1 fruit fly cellular context compared by ENCODE assay signal in the genomic region with DNA sequence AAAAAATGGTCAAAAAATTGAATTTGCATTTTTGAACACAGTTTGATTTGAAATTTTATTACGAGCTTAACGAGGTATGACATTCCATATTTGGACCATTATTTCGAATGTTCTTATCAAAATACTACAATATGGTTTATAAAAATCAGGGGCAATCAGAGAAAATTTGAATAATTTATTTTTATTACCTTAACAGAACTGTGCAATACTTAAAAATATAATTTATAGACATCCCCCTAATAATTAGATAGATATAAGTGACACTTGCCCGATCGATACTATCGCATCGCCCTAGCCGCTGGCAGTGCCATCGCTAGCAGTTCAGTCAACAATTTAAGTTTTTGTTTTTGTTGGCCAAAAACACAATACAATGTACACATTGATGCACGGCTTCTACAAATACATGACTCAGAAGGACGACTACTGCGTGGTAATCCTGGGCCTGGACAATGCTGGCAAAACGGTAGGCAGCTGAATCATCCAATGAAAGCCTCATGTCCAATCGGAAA.
TF ChIP-seq lines count a peak whose summit lies in the region.

A gene (plus strand): TSS at position 295 of the 509 bp plus-strand sequence.

TF ChIP-seq in whole organism, embryonic, 481 proteins besides CTCF, POLR2A, EP300 and RAD21 (continued from another document and continues in another):
- TF ChIP-seq btn (GFP tag; optimal IDR thresholded peaks at IDR 0.05; lab: Kevin White, UChicago) (no peak), crol (GFP tag; IDR thresholded peaks at IDR 0.05; lab: Robert Waterston, UW) (no peak), CG6175 (GFP tag; IDR thresholded peaks at IDR 0.05; lab: Robert Waterston, UW) (no peak), tna (GFP tag; IDR thresholded peaks at IDR 0.05; lab: Robert Waterston, UW; ENCODE audit: partially characterized antibody) (peak; percentile 65), sna (GFP tag; IDR thresholded peaks at IDR 0.05; lab: Robert Waterston, UW; ENCODE audit: partially characterized antibody) (peak; percentile 55), CG9727 (GFP tag; optimal IDR thresholded peaks at IDR 0.05; lab: Kevin White, UChicago) (no peak), ac (GFP tag; optimal IDR thresholded peaks at IDR 0.05; lab: Kevin White, UChicago) (no peak), Dip2 (GFP tag; IDR thresholded peaks at IDR 0.05; lab: Robert Waterston, UW) (no peak), CG2875 (GFP tag; optimal IDR thresholded peaks at IDR 0.05; lab: Kevin White, UChicago) (no peak), Hr51 (GFP tag; optimal IDR thresholded peaks at IDR 0.05; lab: Kevin White, UChicago) (no peak), slou (GFP tag; optimal IDR thresholded peaks at IDR 0.05; lab: Kevin White, UChicago) (no peak), CG13775 (GFP tag; optimal IDR thresholded peaks at IDR 0.05; lab: Kevin White, UChicago) (peak; percentile 6), CoRest (tag; optimal IDR thresholded peaks at IDR 0.05; lab: Kevin White, UChicago) (peak; percentile 12), CG4707 (GFP tag; optimal IDR thresholded peaks at IDR 0.05; lab: Kevin White, UChicago) (no peak), scrt (GFP tag; optimal IDR thresholded peaks at IDR 0.05; lab: Kevin White, UChicago) (no peak), nau (GFP tag; optimal IDR thresholded peaks at IDR 0.05; lab: Kevin White, UChicago) (no peak), CG9817 (tag; optimal IDR thresholded peaks at IDR 0.05; lab: Kevin White, UChicago) (peak; percentile 21), CG16815 (GFP tag; optimal IDR thresholded peaks at IDR 0.05; lab: Kevin White, UChicago) (no peak), sens (GFP tag; lab: Kevin White, UChicago) (peak; percentile 86), CG4854 (GFP tag; optimal IDR thresholded peaks at IDR 0.05; lab: Kevin White, UChicago) (no peak), ken (GFP tag; IDR thresholded peaks at IDR 0.05; lab: Robert Waterston, UW) (no peak), Doc2 (GFP tag; IDR thresholded peaks at IDR 0.05; lab: Robert Waterston, UW) (no peak), Max (GFP tag; optimal IDR thresholded peaks at IDR 0.05; lab: Kevin White, UChicago) (no peak), Side (GFP tag; optimal IDR thresholded peaks at IDR 0.05; lab: Kevin White, UChicago) (no peak), Hr39 (optimal IDR thresholded peaks at IDR 0.05; lab: Kevin White, UChicago) (no peak), pita (GFP tag; optimal IDR thresholded peaks at IDR 0.05; lab: Kevin White, UChicago) (no peak), CG9876 (GFP tag; optimal IDR thresholded peaks at IDR 0.05; lab: Kevin White, UChicago) (no peak), CG2116 (GFP tag; optimal IDR thresholded peaks at IDR 0.05; lab: Kevin White, UChicago) (no peak), cato (GFP tag; optimal IDR thresholded peaks at IDR 0.05; lab: Kevin White, UChicago; ENCODE audit: borderline replicate concordance) (no peak), ATbp (GFP tag; optimal IDR thresholded peaks at IDR 0.05; lab: Kevin White, UChicago) (no peak), sd (tag; optimal IDR thresholded peaks at IDR 0.05; lab: Kevin White, UChicago) (no peak), CG10321 (GFP tag; IDR thresholded peaks at IDR 0.05; lab: Robert Waterston, UW) (no peak), vfl (GFP tag; optimal IDR thresholded peaks at IDR 0.05; lab: Kevin White, UChicago) (no peak), YL-1 (GFP tag; optimal IDR thresholded peaks at IDR 0.05; lab: Kevin White, UChicago) (no peak), fd96Cb (tag; optimal IDR thresholded peaks at IDR 0.05; lab: Kevin White, UChicago) (no peak), toy (GFP tag; IDR thresholded peaks at IDR 0.05; lab: Robert Waterston, UW) (0 out of 2 replicates have a peak, but pooled peaks have one; percentile 23), C15 (GFP tag; IDR thresholded peaks at IDR 0.05; lab: Robert Waterston, UW) (no peak), NfI (GFP tag; optimal IDR thresholded peaks at IDR 0.05; lab: Kevin White, UChicago) (no peak), Mad (GFP tag; optimal IDR thresholded peaks at IDR 0.05; lab: Kevin White, UChicago) (no peak), CG5245 (GFP tag; optimal IDR thresholded peaks at IDR 0.05; lab: Kevin White, UChicago) (no peak), CG2120 (GFP tag; optimal IDR thresholded peaks at IDR 0.05; lab: Kevin White, UChicago) (peak; percentile 48), CG10267 (tag; optimal IDR thresholded peaks at IDR 0.05; lab: Kevin White, UChicago) (peak; percentile 20), CG32767 (GFP tag; IDR thresholded peaks at IDR 0.05; lab: Robert Waterston, UW) (no peak), tx (GFP tag; optimal IDR thresholded peaks at IDR 0.05; lab: Kevin White, UChicago) (no peak), HLHmδ (GFP tag; optimal IDR thresholded peaks at IDR 0.05; lab: Kevin White, UChicago) (no peak), phol (tag; optimal IDR thresholded peaks at IDR 0.05; lab: Kevin White, UChicago) (peak; percentile 29), Blimp-1 (GFP tag; optimal IDR thresholded peaks at IDR 0.05; lab: Kevin White, UChicago) (no peak), NC2α (GFP tag; optimal IDR thresholded peaks at IDR 0.05; lab: Kevin White, UChicago) (no peak), CG9932 (GFP tag; IDR thresholded peaks at IDR 0.05; lab: Robert Waterston, UW) (peak; percentile 59), gsb (GFP tag; IDR thresholded peaks at IDR 0.05; lab: Robert Waterston, UW) (no peak), exex (tag; optimal IDR thresholded peaks at IDR 0.05; lab: Kevin White, UChicago) (peak; percentile 32), CG3065 (GFP tag; optimal IDR thresholded peaks at IDR 0.05; lab: Kevin White, UChicago) (no peak), mirr (GFP tag; optimal IDR thresholded peaks at IDR 0.05; lab: Kevin White, UChicago) (no peak), Rx (GFP tag; IDR thresholded peaks at IDR 0.05; lab: Robert Waterston, UW) (no peak), CG6765 (GFP tag; optimal IDR thresholded peaks at IDR 0.05; lab: Kevin White, UChicago) (no peak), nerfin-1 (tag; optimal IDR thresholded peaks at IDR 0.05; lab: Kevin White, UChicago) (no peak), tll (GFP tag; optimal IDR thresholded peaks at IDR 0.05; lab: Kevin White, UChicago) (no peak), hb (GFP tag; IDR thresholded peaks at IDR 0.05; lab: Robert Waterston, UW; ENCODE audit: partially characterized antibody) (peak; percentile 74), CG10209 (GFP tag; optimal IDR thresholded peaks at IDR 0.05; lab: Kevin White, UChicago) (no peak), CG11504 (tag; optimal IDR thresholded peaks at IDR 0.05; lab: Kevin White, UChicago) (no peak), CG42726 (GFP tag; IDR thresholded peaks at IDR 0.05; lab: Robert Waterston, UW; ENCODE audit: partially characterized antibody) (peak; percentile 73), mam (GFP tag; optimal IDR thresholded peaks at IDR 0.05; lab: Kevin White, UChicago) (peak; percentile 17), CG8765 (GFP tag; IDR thresholded peaks at IDR 0.05; lab: Robert Waterston, UW) (no peak), danr (GFP tag; IDR thresholded peaks at IDR 0.05; lab: Robert Waterston, UW) (no peak), CG14441 (GFP tag; IDR thresholded peaks at IDR 0.05; lab: Robert Waterston, UW) (0 out of 2 replicates have a peak, but pooled peaks have one; percentile 32), CG30431 (GFP tag; optimal IDR thresholded peaks at IDR 0.05; lab: Kevin White, UChicago) (no peak), Mes4 (GFP tag; optimal IDR thresholded peaks at IDR 0.05; lab: Kevin White, UChicago) (no peak), br (optimal IDR thresholded peaks at IDR 0.05; lab: Kevin White, UChicago) (no peak), CG12659 (GFP tag; optimal IDR thresholded peaks at IDR 0.05; lab: Kevin White, UChicago) (peak; percentile 17), CG18262 (tag; optimal IDR thresholded peaks at IDR 0.05; lab: Kevin White, UChicago) (peak; percentile 56), CG10431 (GFP tag; optimal IDR thresholded peaks at IDR 0.05; lab: Kevin White, UChicago) (no peak), Hand (GFP tag; optimal IDR thresholded peaks at IDR 0.05; lab: Kevin White, UChicago) (no peak), CG17612 (GFP tag; IDR thresholded peaks at IDR 0.05; lab: Robert Waterston, UW) (no peak), CG15011 (GFP tag; optimal IDR thresholded peaks at IDR 0.05; lab: Kevin White, UChicago) (no peak), dan (GFP tag; IDR thresholded peaks at IDR 0.05; lab: Robert Waterston, UW) (no peak), nmo (GFP tag; optimal IDR thresholded peaks at IDR 0.05; lab: Kevin White, UChicago) (no peak), ash1 (GFP tag; optimal IDR thresholded peaks at IDR 0.05; lab: Kevin White, UChicago) (no peak), CG2202 (tag; optimal IDR thresholded peaks at IDR 0.05; lab: Kevin White, UChicago) (no peak), sim (GFP tag; IDR thresholded peaks at IDR 0.05; lab: Robert Waterston, UW) (no peak), slbo (GFP tag; IDR thresholded peaks at IDR 0.05; lab: Robert Waterston, UW) (peak; percentile 61; the same call in 1 of the 2 replicates), CG9437 (GFP tag; optimal IDR thresholded peaks at IDR 0.05; lab: Kevin White, UChicago) (no peak), Xrp1 (GFP tag; IDR thresholded peaks at IDR 0.05; lab: Robert Waterston, UW) (no peak), gcm (GFP tag; optimal IDR thresholded peaks at IDR 0.05; lab: Kevin White, UChicago) (no peak), so (GFP tag; IDR thresholded peaks at IDR 0.05; lab: Robert Waterston, UW) (no peak), ab (GFP tag; optimal IDR thresholded peaks at IDR 0.05; lab: Kevin White, UChicago) (no peak), CG11695 (GFP tag; IDR thresholded peaks at IDR 0.05; lab: Robert Waterston, UW) (no peak), CG4360 (GFP tag; IDR thresholded peaks at IDR 0.05; lab: Robert Waterston, UW) (no peak), CG9215 (GFP tag; IDR thresholded peaks at IDR 0.05; lab: Robert Waterston, UW) (0 out of 2 replicates have a peak, but pooled peaks have one; percentile 29), chn (GFP tag; optimal IDR thresholded peaks at IDR 0.05; lab: Kevin White, UChicago) (no peak), CG17802 (tag; optimal IDR thresholded peaks at IDR 0.05; lab: Kevin White, UChicago) (no peak), pzg (GFP tag; optimal IDR thresholded peaks at IDR 0.05; lab: Kevin White, UChicago) (peak; percentile 27), lab (GFP tag; optimal IDR thresholded peaks at IDR 0.05; lab: Kevin White, UChicago) (no peak), zen (tag; optimal IDR thresholded peaks at IDR 0.05; lab: Kevin White, UChicago) (no peak), bowl (GFP tag; IDR thresholded peaks at IDR 0.05; lab: Robert Waterston, UW) (no peak), CG14014 (GFP tag; IDR thresholded peaks at IDR 0.05; lab: Robert Waterston, UW) (no peak), bsh (GFP tag; optimal IDR thresholded peaks at IDR 0.05; lab: Kevin White, UChicago) (peak in 1 of 2 experiments; percentile 5), CG4617 (GFP tag; optimal IDR thresholded peaks at IDR 0.05; lab: Kevin White, UChicago; ENCODE audit: borderline replicate concordance) (peak; percentile 5), ase (GFP tag; IDR thresholded peaks at IDR 0.05; lab: Robert Waterston, UW) (no peak), knrl (GFP tag; IDR thresholded peaks at IDR 0.05; lab: Robert Waterston, UW; ENCODE audit: partially characterized antibody) (peak; percentile 80), twi (tag; optimal IDR thresholded peaks at IDR 0.05; lab: Kevin White, UChicago) (no peak), Dll (GFP tag; IDR thresholded peaks at IDR 0.05; lab: Robert Waterston, UW; ENCODE audit: partially characterized antibody) (peak; percentile 83), crc (GFP tag; optimal IDR thresholded peaks at IDR 0.05; lab: Kevin White, UChicago) (no peak), PHDP (tag; optimal IDR thresholded peaks at IDR 0.05; lab: Kevin White, UChicago) (no peak), CG1529 (GFP tag; optimal IDR thresholded peaks at IDR 0.05; lab: Kevin White, UChicago) (no peak), CG6813 (GFP tag; optimal IDR thresholded peaks at IDR 0.05; lab: Kevin White, UChicago) (no peak), org-1 (GFP tag; optimal IDR thresholded peaks at IDR 0.05; lab: Kevin White, UChicago) (no peak), lilli (GFP tag; optimal IDR thresholded peaks at IDR 0.05; lab: Kevin White, UChicago) (no peak), CG31365 (tag; optimal IDR thresholded peaks at IDR 0.05; lab: Kevin White, UChicago) (no peak), CG43689 (GFP tag; IDR thresholded peaks at IDR 0.05; lab: Robert Waterston, UW) (no peak), CG11696 (GFP tag; IDR thresholded peaks at IDR 0.05; lab: Robert Waterston, UW) (no peak), Xbp1 (GFP tag; optimal IDR thresholded peaks at IDR 0.05; lab: Kevin White, UChicago) (peak; percentile 40), dysf (GFP tag; IDR thresholded peaks at IDR 0.05; lab: Robert Waterston, UW) (0 out of 3 replicates have a peak, but pooled peaks have one; percentile 22), CG18476 (GFP tag; optimal IDR thresholded peaks at IDR 0.05; lab: Kevin White, UChicago) (no peak), Med (GFP tag; lab: Kevin White, UChicago) (peak; percentile 54), CG11093 (GFP tag; IDR thresholded peaks at IDR 0.05; lab: Robert Waterston, UW) (no peak), ap (GFP tag; IDR thresholded peaks at IDR 0.05; lab: Robert Waterston, UW) (no peak), CG15269 (tag; optimal IDR thresholded peaks at IDR 0.05; lab: Kevin White, UChicago) (no peak), jumu (GFP tag; optimal IDR thresholded peaks at IDR 0.05; lab: Kevin White, UChicago) (no peak), jigr1 (GFP tag; IDR thresholded peaks at IDR 0.05; lab: Robert Waterston, UW) (no peak), Fer3 (tag; optimal IDR thresholded peaks at IDR 0.05; lab: Kevin White, UChicago) (no peak), CG10565 (GFP tag; optimal IDR thresholded peaks at IDR 0.05; lab: Kevin White, UChicago) (no peak), dmrt11E (tag; optimal IDR thresholded peaks at IDR 0.05; lab: Kevin White, UChicago) (no peak), CG15479 (GFP tag; optimal IDR thresholded peaks at IDR 0.05; lab: Kevin White, UChicago) (no peak), CG3838 (GFP tag; optimal IDR thresholded peaks at IDR 0.05; lab: Kevin White, UChicago) (no peak), Tbp (GFP tag; optimal IDR thresholded peaks at IDR 0.05; lab: Kevin White, UChicago) (no peak), her (GFP tag; optimal IDR thresholded peaks at IDR 0.05; lab: Kevin White, UChicago) (no peak), CG10543 (GFP tag; optimal IDR thresholded peaks at IDR 0.05; lab: Kevin White, UChicago) (no peak), CG6683 (GFP tag; optimal IDR thresholded peaks at IDR 0.05; lab: Kevin White, UChicago) (no peak), D19B (GFP tag; optimal IDR thresholded peaks at IDR 0.05; lab: Kevin White, UChicago) (no peak), bbx (GFP tag; IDR thresholded peaks at IDR 0.05; lab: Robert Waterston, UW; ENCODE audit: partially characterized antibody) (peak; percentile 85), dpn (GFP tag; optimal IDR thresholded peaks at IDR 0.05; lab: Kevin White, UChicago) (peak; percentile 6 to 47)
